Worm (Caenorhabditis elegans): ENCODE measurements around the gene srh-128.

Gene srh-128

ce11 chrII:2705200-2705599, at the start of gene srh-128:
Gene srh-128 (minus strand): TSS chrII:2705300.
- no peak for TF ChIP-seq him-1 (tag; optimal IDR thresholded peaks at IDR 0.05)
- TF ChIP-seq W03F9.2 (tag; optimal IDR thresholded peaks at IDR 0.05) = no peak
- TF ChIP-seq dao-5 (tag; optimal IDR thresholded peaks at IDR 0.05) = no peak

DNA sequence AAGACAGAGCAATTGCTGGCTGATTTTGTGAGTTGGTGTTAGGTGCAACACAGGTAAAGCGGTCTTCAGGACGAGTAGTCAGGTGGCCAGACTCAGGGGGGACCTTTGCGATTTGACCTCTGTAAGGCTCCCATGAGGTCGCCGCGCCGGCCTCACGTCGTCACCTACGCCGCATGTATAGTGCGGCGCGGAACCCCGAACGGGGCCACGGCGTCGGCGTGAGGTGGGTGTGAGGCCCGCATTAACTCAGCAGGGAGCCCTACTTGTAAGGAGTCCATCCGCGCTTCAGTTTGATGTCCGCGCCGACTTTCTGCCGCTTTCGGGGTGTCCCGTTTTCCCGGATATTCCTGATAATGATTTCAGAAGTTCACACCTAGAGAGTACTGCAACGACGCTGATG, 49.5 kb upstream of the srh-128 start:
- TF ChIP-seq him-1 (tag; optimal IDR thresholded peaks at IDR 0.05) = no peak
- no peak for TF ChIP-seq dao-5 (tag; optimal IDR thresholded peaks at IDR 0.05)
- TF ChIP-seq W03F9.2 (tag; optimal IDR thresholded peaks at IDR 0.05) = no peak

DNA sequence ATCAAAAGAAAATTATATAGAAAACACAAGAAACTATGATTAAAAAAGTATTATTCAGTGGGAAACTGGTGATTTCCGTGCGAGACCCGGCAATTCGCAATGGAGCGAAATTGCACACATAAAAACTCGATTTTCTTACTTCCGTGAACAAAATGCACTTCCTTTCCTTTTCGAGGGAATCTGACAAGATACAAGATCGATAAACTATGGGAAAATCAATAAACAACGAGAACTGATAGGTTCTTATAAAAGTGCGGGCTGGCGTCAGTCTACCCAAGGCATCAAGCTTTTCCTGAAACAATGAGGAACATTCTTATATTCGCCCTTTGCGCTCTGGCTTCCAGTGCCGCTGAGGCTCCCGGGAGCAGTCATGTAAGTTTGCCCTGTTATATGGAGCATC, 47.9 kb upstream of the srh-128 start, which contains the start of gene F29A7.3:
Gene F29A7.3 (plus strand): TSS at position 301 of the 400 bp plus-strand sequence.
- TF ChIP-seq W03F9.2 (tag; optimal IDR thresholded peaks at IDR 0.05) (no peak), dao-5 (tag; optimal IDR thresholded peaks at IDR 0.05) (no peak), him-1 (tag; optimal IDR thresholded peaks at IDR 0.05) (no peak)

- TF ChIP-seq him-1 (tag; optimal IDR thresholded peaks at IDR 0.05) = no peak
- no peak for TF ChIP-seq dao-5 (tag; optimal IDR thresholded peaks at IDR 0.05)
- TF ChIP-seq W03F9.2 (tag; optimal IDR thresholded peaks at IDR 0.05) = peak; percentile 76
Observed at ce11 chrII:2752536-2752935, 47.4 kb upstream of the srh-128 start, which contains the start of gene F29A7.6. Gene F29A7.6 (minus strand): TSS chrII:2752611.

- TF ChIP-seq him-1 (tag; optimal IDR thresholded peaks at IDR 0.05) = no peak
- no peak for TF ChIP-seq dao-5 (tag; optimal IDR thresholded peaks at IDR 0.05)
- no peak for TF ChIP-seq W03F9.2 (tag; optimal IDR thresholded peaks at IDR 0.05)
Observed at ce11 chrII:2751278-2751677, 46.2 kb upstream of the srh-128 start.

DNA sequence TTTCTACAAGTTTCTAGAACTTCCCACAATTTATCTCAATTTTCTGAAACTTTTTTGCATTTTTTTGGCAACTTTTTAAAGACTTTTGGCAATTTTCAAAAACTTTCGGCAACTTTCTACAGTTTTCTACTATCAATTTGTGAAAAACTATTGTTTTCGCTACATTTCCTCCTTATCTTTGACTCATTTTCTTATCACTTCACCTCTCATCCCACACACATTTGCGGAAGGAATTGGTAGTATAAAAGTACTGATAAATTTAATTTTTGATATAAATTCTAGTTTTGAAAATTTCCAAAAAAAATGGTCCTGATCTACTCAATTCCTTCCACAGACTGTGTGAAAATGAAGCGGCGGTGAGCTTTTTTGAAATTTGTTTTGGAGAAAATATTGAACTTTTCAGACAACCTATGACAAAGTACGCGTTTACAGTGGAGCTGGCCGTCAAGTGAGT, 44.5 kb upstream of the srh-128 start, which contains the start of gene F29A7.4:
Gene F29A7.4 (plus strand): TSS at position 404 of the 454 bp plus-strand sequence.
- no peak for TF ChIP-seq W03F9.2 (tag; optimal IDR thresholded peaks at IDR 0.05)
- TF ChIP-seq him-1 (tag; optimal IDR thresholded peaks at IDR 0.05) = no peak
- TF ChIP-seq dao-5 (tag; optimal IDR thresholded peaks at IDR 0.05) = no peak

ce11 chrII:2747956-2748621, 43.0 kb upstream of the srh-128 start:
- TF ChIP-seq him-1 (tag; optimal IDR thresholded peaks at IDR 0.05) (peak; percentile 18), dao-5 (tag; optimal IDR thresholded peaks at IDR 0.05) (no peak)

DNA sequence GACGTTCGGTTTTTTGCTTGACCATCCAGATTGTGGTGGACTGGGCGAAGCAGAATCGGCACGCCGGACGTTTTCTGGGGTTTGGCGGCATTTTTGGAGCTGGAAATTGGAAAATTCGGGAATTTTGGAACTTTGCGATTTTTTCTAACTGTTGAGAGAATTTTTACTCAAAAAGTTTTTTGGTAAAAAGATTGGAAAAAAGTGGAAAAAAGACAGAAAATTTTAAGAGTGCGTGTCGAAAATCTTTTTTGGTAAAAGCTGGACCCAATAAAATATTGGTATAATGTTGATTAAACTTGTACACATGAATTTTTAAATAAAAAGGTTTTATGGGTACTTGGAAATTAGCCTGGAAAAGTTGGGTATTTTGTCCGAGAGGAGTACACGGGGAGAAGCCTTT, 37.2 kb upstream of the srh-128 start, which contains the start of gene T05A8.7:
Gene T05A8.7 (minus strand): TSS at position 101 of the 400 bp plus-strand sequence.
- TF ChIP-seq him-1 (tag; optimal IDR thresholded peaks at IDR 0.05) (no peak), dao-5 (tag; optimal IDR thresholded peaks at IDR 0.05) (no peak), W03F9.2 (tag; optimal IDR thresholded peaks at IDR 0.05) (no peak)

- TF ChIP-seq him-1 (tag; optimal IDR thresholded peaks at IDR 0.05) (no peak), dao-5 (tag; optimal IDR thresholded peaks at IDR 0.05) (no peak), W03F9.2 (tag; optimal IDR thresholded peaks at IDR 0.05) (no peak)
Observed at ce11 chrII:2741405-2741804, 36.3 kb upstream of the srh-128 start.

- TF ChIP-seq W03F9.2 (tag; optimal IDR thresholded peaks at IDR 0.05) (no peak), him-1 (tag; optimal IDR thresholded peaks at IDR 0.05) (no peak), dao-5 (tag; optimal IDR thresholded peaks at IDR 0.05) (no peak)
Observed at ce11 chrII:2739619-2740018, 34.5 kb upstream of the srh-128 start, which contains the start of gene T05A8.6. Gene T05A8.6 (minus strand): TSS chrII:2739719.

- TF ChIP-seq him-1 (tag; optimal IDR thresholded peaks at IDR 0.05) = no peak
- no peak for TF ChIP-seq W03F9.2 (tag; optimal IDR thresholded peaks at IDR 0.05)
- no peak for TF ChIP-seq dao-5 (tag; optimal IDR thresholded peaks at IDR 0.05)
Observed at ce11 chrII:2736938-2737337, 31.8 kb upstream of the srh-128 start.

DNA sequence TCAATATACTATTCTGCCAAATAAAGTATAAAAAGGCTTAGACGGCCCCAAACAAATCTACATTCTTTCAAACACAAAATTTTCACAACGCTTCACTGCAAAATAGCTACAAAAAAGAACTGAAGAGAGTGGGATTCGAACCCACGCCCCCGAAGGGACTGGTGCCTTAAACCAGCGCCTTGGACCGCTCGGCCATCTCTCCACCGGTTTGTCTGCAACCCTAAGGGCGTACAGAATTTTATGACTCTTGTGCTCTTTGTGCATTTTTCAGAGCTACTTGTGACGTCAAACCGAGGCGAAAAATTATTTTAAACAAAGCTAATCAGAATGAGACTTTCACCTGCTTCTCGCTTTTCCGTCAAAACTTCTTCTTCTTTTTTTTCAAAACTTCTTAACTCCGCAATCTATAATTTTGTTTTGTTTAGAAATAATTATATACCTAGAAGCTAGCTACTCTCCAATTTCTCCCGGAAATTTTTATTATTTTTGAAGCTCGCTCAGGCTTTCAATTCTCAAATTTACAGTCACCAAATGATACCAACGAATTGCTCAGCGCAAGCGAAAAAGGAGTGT, 31.1 kb upstream of the srh-128 start, which contains the start of gene T05A8.8:
Gene T05A8.8 (plus strand): TSS at position 523 of the 573 bp plus-strand sequence.
- TF ChIP-seq him-1 (tag; optimal IDR thresholded peaks at IDR 0.05) = no peak
- TF ChIP-seq W03F9.2 (tag; optimal IDR thresholded peaks at IDR 0.05) = no peak
- TF ChIP-seq dao-5 (tag; optimal IDR thresholded peaks at IDR 0.05) = no peak

- TF ChIP-seq dao-5 (tag; optimal IDR thresholded peaks at IDR 0.05) = no peak
- no peak for TF ChIP-seq him-1 (tag; optimal IDR thresholded peaks at IDR 0.05)
- TF ChIP-seq W03F9.2 (tag; optimal IDR thresholded peaks at IDR 0.05) = no peak
Observed at ce11 chrII:2735644-2736043, 30.5 kb upstream of the srh-128 start.

- TF ChIP-seq dao-5 (tag; optimal IDR thresholded peaks at IDR 0.05) (no peak), W03F9.2 (tag; optimal IDR thresholded peaks at IDR 0.05) (no peak)
Observed at ce11 chrII:2735192-2735591, 30.1 kb upstream of the srh-128 start, which contains the start of gene wdr-31. Gene wdr-31 (minus strand): TSS chrII:2735292.

All from whole organism, L4/young adult.